Worm (Caenorhabditis elegans): ENCODE measurements around the gene nep-12.

Gene nep-12

ce11 chrII:4752257-4752728 is 32.0 kb downstream of the nep-12 start, which contains the start of gene F41C3.1:
F41C3.1 (plus strand) TSS chrII:4752307.
- TF ChIP-seq K02D7.2 (tag; optimal IDR thresholded peaks at IDR 0.05) (no peak), C08G9.2 (tag; optimal IDR thresholded peaks at IDR 0.05) (no peak), pros-1 (tag; optimal IDR thresholded peaks at IDR 0.05) (no peak), tbx-7 (tag; optimal IDR thresholded peaks at IDR 0.05) (no peak), sox-2 (GFP tag; IDR thresholded peaks at IDR 0.05) (no peak), nhr-11 (tag; optimal IDR thresholded peaks at IDR 0.05) (no peak), ceh-30 (tag; optimal IDR thresholded peaks at IDR 0.05) (no peak), tbx-2 (tag; optimal IDR thresholded peaks at IDR 0.05) (no peak), unc-3 (GFP tag; conservative IDR thresholded peaks at IDR 0.05) (no peak), unc-3 (tag; optimal IDR thresholded peaks at IDR 0.05) (no peak), lin-11 (tag; optimal IDR thresholded peaks at IDR 0.05) (no peak), ceh-14 (tag; optimal IDR thresholded peaks at IDR 0.05) (no peak), ahr-1 (tag; optimal IDR thresholded peaks at IDR 0.05) (no peak), mec-3 (tag; optimal IDR thresholded peaks at IDR 0.05; ENCODE audit: borderline replicate concordance) (no peak), dmd-4 (tag; optimal IDR thresholded peaks at IDR 0.05; ENCODE audit: borderline replicate concordance) (no peak), odd-2 (tag; optimal IDR thresholded peaks at IDR 0.05) (no peak)

- TF ChIP-seq che-1 (tag; optimal IDR thresholded peaks at IDR 0.05) (no peak), pag-3 (tag; optimal IDR thresholded peaks at IDR 0.05; ENCODE audit: borderline replicate concordance) (no peak), ama-1 (optimal IDR thresholded peaks at IDR 0.05) (no peak), syd-9 (tag; optimal IDR thresholded peaks at IDR 0.05) (no peak), hlh-8 (tag; optimal IDR thresholded peaks at IDR 0.05) (no peak)
Measured at ce11 chrII:4749581-4749980, 34.8 kb downstream of the nep-12 start, which contains the start of gene F41C3.2. F41C3.2 (plus strand) TSS chrII:4749968.

- TF ChIP-seq lin-11 (tag; optimal IDR thresholded peaks at IDR 0.05): no peak
- no peak for TF ChIP-seq K09A11.1 (tag; optimal IDR thresholded peaks at IDR 0.05; ENCODE audit: insufficient read depth)
- no peak for TF ChIP-seq madf-2 (tag; optimal IDR thresholded peaks at IDR 0.05)
- no peak for TF ChIP-seq ceh-18 (tag; optimal IDR thresholded peaks at IDR 0.05)
- TF ChIP-seq ceh-19 (GFP tag; optimal IDR thresholded peaks at IDR 0.05): no peak
- no peak for TF ChIP-seq pat-9 (tag; optimal IDR thresholded peaks at IDR 0.05)
- TF ChIP-seq lim-6 (tag; optimal IDR thresholded peaks at IDR 0.05): no peak
- TF ChIP-seq ceh-30 (tag; optimal IDR thresholded peaks at IDR 0.05): no peak
- TF ChIP-seq pax-1 (tag; optimal IDR thresholded peaks at IDR 0.05): no peak
- no peak for TF ChIP-seq ttx-3 (tag; optimal IDR thresholded peaks at IDR 0.05)
Measured at ce11 chrII:4748374-4748773, 36.0 kb downstream of the nep-12 start.

DNA sequence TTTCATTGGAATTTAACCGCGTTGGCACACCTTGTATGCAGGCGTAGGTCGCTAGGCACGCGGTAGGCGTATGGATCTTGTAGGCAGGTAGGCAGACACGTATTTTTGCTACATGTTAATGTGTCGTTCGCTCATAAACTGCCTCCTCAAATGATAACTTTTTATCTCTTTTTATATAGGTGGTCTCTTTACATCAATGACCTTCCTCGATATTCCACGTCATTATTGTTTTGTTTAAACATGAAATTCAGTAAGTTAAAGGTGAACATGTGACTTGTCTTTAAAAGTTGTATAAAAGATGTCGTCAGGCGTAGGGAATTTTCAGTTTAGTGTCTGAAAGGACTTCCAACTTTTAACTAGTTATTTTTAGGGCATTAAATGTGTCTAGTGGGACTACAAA is 36.6 kb downstream of the nep-12 start:
- TF ChIP-seq pros-1 (tag; optimal IDR thresholded peaks at IDR 0.05): no peak
- TF ChIP-seq Y22D7AL.16 (tag; optimal IDR thresholded peaks at IDR 0.05): no peak
- TF ChIP-seq F13H6.1 (tag; optimal IDR thresholded peaks at IDR 0.05): no peak
- no peak for TF ChIP-seq hlh-6 (tag; optimal IDR thresholded peaks at IDR 0.05)
- TF ChIP-seq pha-2 (tag; optimal IDR thresholded peaks at IDR 0.05): no peak
- no peak for TF ChIP-seq eyg-1 (tag; optimal IDR thresholded peaks at IDR 0.05)
- TF ChIP-seq zip-5 (tag; optimal IDR thresholded peaks at IDR 0.05): no peak
- TF ChIP-seq ceh-19 (GFP tag; optimal IDR thresholded peaks at IDR 0.05): no peak
- no peak for TF ChIP-seq sdc-2 (tag; optimal IDR thresholded peaks at IDR 0.05)
- TF ChIP-seq elt-4 (tag; optimal IDR thresholded peaks at IDR 0.05): no peak

DNA sequence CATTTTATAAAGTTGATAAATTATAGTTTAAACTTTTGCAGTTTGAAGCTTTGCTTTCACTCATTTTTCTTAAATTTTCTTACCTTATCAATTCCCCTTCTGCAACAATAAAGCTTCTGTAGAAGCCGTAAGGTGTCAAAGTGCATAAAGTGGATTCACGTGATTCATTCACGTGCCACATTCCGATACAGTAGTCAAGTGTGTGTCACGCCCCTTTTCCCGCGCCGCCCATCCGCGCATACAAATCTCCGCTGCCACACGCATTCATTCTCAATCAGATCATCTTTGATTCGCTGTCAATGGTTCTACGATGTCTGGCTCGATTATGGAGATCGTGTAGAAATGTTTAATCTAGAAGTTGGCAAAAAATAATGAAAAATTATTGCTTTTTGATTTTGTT is 37.3 kb downstream of the nep-12 start:
- peak; percentile 22 for TF ChIP-seq hlh-30 (tag; optimal IDR thresholded peaks at IDR 0.05; ENCODE audit: insufficient read depth)
- TF ChIP-seq npax-4 (tag; optimal IDR thresholded peaks at IDR 0.05): no peak
